Fruit fly (Drosophila melanogaster) whole organism, embryonic: ENCODE data around the gene CG42728.

ENCODE experiments used
- Aef1 ChIP-seq: fragments of 200-800 bp; sonication (Bioruptor generic); IDR thresholded peaks from 3 replicates; pipeline ENCODE4 v1.3.6; 2022; ENCODE audit warnings: missing biosample characterization, missing genetic modification characterization
- Antp ChIP-seq: fragments of 200-800 bp; sonication (Bioruptor generic); optimal IDR thresholded peaks from 3 replicates; lab custom pipeline; 2016; ENCODE audit warnings: missing biosample characterization, missing genetic modification characterization
- Atf6 ChIP-seq: fragments of 200-800 bp; sonication (Bioruptor generic); IDR thresholded peaks from 2 replicates; pipeline ENCODE4 v1.3.6; 2022; ENCODE audit warnings: missing biosample characterization, missing genetic modification characterization
- Bgb ChIP-seq: fragments of 200-800 bp; sonication (Bioruptor generic); IDR thresholded peaks from 2 replicates; pipeline ENCODE4 v1.3.6; 2022; ENCODE audit warnings: missing biosample characterization, missing genetic modification characterization; ENCODE audit not compliant: partially characterized antibody
- CG10267 ChIP-seq: fragments of 200-800 bp; sonication (Bioruptor generic); optimal IDR thresholded peaks from 2 replicates; lab custom pipeline; 2018; ENCODE audit warnings: missing biosample characterization, mild to moderate bottlenecking, missing genetic modification characterization, moderate library complexity
- CG11085 ChIP-seq: fragments of 200-800 bp; sonication (Bioruptor generic); IDR thresholded peaks from 2 replicates; pipeline ENCODE4 v1.3.6; 2022; ENCODE audit warnings: missing biosample characterization, missing genetic modification characterization
- CG11560 ChIP-seq: fragments of 200-800 bp; sonication (Bioruptor generic); IDR thresholded peaks from 3 replicates; pipeline ENCODE4 v1.3.6; 2022; ENCODE audit warnings: missing biosample characterization, missing genetic modification characterization
- CG12236 ChIP-seq: fragments of 200-800 bp; sonication (Bioruptor generic); optimal IDR thresholded peaks from 2 replicates; lab custom pipeline; 2016; ENCODE audit warnings: missing biosample characterization, missing genetic modification characterization
- CG12391 ChIP-seq: fragments of 200-800 bp; sonication (Bioruptor generic); optimal IDR thresholded peaks from 3 replicates; lab custom pipeline; 2018; ENCODE audit warnings: missing biosample characterization, mild to moderate bottlenecking, missing genetic modification characterization, moderate library complexity
- CG12659 ChIP-seq: fragments of 200-800 bp; sonication (Bioruptor generic); optimal IDR thresholded peaks from 3 replicates; lab custom pipeline; 2017; ENCODE audit warnings: mild to moderate bottlenecking, missing biosample characterization, missing genetic modification reagents, missing genetic modification characterization
- CG14710 ChIP-seq: fragments of 200-800 bp; sonication (Bioruptor generic); optimal IDR thresholded peaks from 3 replicates; lab custom pipeline; 2019; ENCODE audit warnings: missing biosample characterization, mild to moderate bottlenecking, missing genetic modification characterization, moderate library complexity
- CG14860 ChIP-seq: fragments of 200-800 bp; sonication (Bioruptor generic); IDR thresholded peaks from 3 replicates; pipeline ENCODE4 v1.3.6; 2022; ENCODE audit warnings: missing biosample characterization, missing genetic modification characterization; ENCODE audit not compliant: partially characterized antibody
- CG17385 ChIP-seq: fragments of 200-800 bp; sonication (Bioruptor generic); optimal IDR thresholded peaks from 3 replicates; lab custom pipeline; 2018; ENCODE audit warnings: missing biosample characterization, mild to moderate bottlenecking, missing genetic modification characterization
- CG2120 ChIP-seq: fragments of 200-800 bp; sonication (Bioruptor generic); optimal IDR thresholded peaks from 3 replicates; lab custom pipeline; 2016; ENCODE audit warnings: missing biosample characterization, missing genetic modification characterization
- CG33213 ChIP-seq: fragments of 200-800 bp; sonication (Bioruptor generic); optimal IDR thresholded peaks from 3 replicates; lab custom pipeline; 2016; ENCODE audit warnings: missing biosample characterization, missing genetic modification characterization
- CG4360 ChIP-seq: fragments of 200-800 bp; sonication (Bioruptor generic); IDR thresholded peaks from 2 replicates; pipeline ENCODE4 v1.3.6; 2022; ENCODE audit warnings: missing biosample characterization, missing genetic modification characterization
- CG7556 ChIP-seq: fragments of 200-800 bp; sonication (Bioruptor generic); optimal IDR thresholded peaks from 2 replicates; lab custom pipeline; 2017; ENCODE audit warnings: missing biosample characterization, mild to moderate bottlenecking, missing genetic modification characterization
- CG8290 ChIP-seq, 3 experiments: fragments of 200-800 bp; sonication (Bioruptor generic); optimal IDR thresholded peaks; 2 replicates each; lab custom pipeline; 2016 to 2019; ENCODE audit warnings: missing biosample characterization in 3 of 3, missing genetic modification characterization in 3 of 3, mild to moderate bottlenecking in 2 of 3, moderate library complexity in 1 of 3
- CG8478 ChIP-seq: fragments of >200 bp; optimal IDR thresholded peaks from 2 replicates; lab custom pipeline; 2018
- CoRest ChIP-seq: fragments of 200-800 bp; sonication (Bioruptor generic); optimal IDR thresholded peaks from 3 replicates; lab custom pipeline; 2018; ENCODE audit warnings: missing biosample characterization, mild to moderate bottlenecking, missing genetic modification characterization, moderate library complexity
- Dll ChIP-seq: fragments of 200-800 bp; sonication (Bioruptor generic); IDR thresholded peaks from 4 replicates; pipeline ENCODE4 v1.3.6; 2022; ENCODE audit warnings: missing biosample characterization, missing genetic modification characterization; ENCODE audit not compliant: partially characterized antibody
- Dref ChIP-seq: fragments of 200-800 bp; sonication (Bioruptor generic); IDR thresholded peaks from 2 replicates; pipeline ENCODE4 v1.3.6; 2022; ENCODE audit warnings: missing biosample characterization, missing genetic modification characterization
- Elba2 ChIP-seq: fragments of 200-800 bp; sonication (Bioruptor generic); optimal IDR thresholded peaks from 3 replicates; lab custom pipeline; 2016; ENCODE audit warnings: missing biosample characterization, missing genetic modification characterization
- Ets97D ChIP-seq: fragments of 200-800 bp; sonication (Bioruptor generic); optimal IDR thresholded peaks from 3 replicates; lab custom pipeline; 2016; ENCODE audit warnings: missing biosample characterization, missing genetic modification characterization
- H15 ChIP-seq: fragments of 200-800 bp; sonication (Bioruptor generic); IDR thresholded peaks from 3 replicates; pipeline ENCODE4 v1.3.6; 2022; ENCODE audit warnings: missing biosample characterization, missing genetic modification characterization
- MBD-R2 ChIP-seq: fragments of 200-800 bp; sonication (Bioruptor generic); IDR thresholded peaks from 2 replicates; pipeline ENCODE4 v1.3.6; 2022; ENCODE audit warnings: missing biosample characterization, missing genetic modification characterization
- MESR4 ChIP-seq: fragments of 200-800 bp; sonication (Bioruptor generic); optimal IDR thresholded peaks from 2 replicates; lab custom pipeline; 2018; ENCODE audit warnings: missing biosample characterization, mild to moderate bottlenecking, missing genetic modification characterization, moderate library complexity
- Nf-YC ChIP-seq: fragments of 200-800 bp; optimal IDR thresholded peaks from 3 replicates; lab custom pipeline; 2019; ENCODE audit warnings: missing biosample characterization, mild to moderate bottlenecking, missing genetic modification characterization, moderate library complexity
- Pdp1 ChIP-seq, 2 experiments: fragments of 200-800 bp; sonication (Bioruptor generic); optimal IDR thresholded peaks; 3 replicates each; lab custom pipeline; 2016; ENCODE audit warnings: missing biosample characterization in 2 of 2, missing genetic modification characterization in 2 of 2, mild to moderate bottlenecking in 1 of 2, moderate library complexity in 1 of 2
- Scr ChIP-seq: fragments of 200-800 bp; sonication (Bioruptor generic); IDR thresholded peaks from 2 replicates; pipeline ENCODE4 v1.3.6; 2022; ENCODE audit warnings: missing biosample characterization, missing genetic modification characterization; ENCODE audit not compliant: partially characterized antibody
- Sin3A ChIP-seq: fragments of >200 bp; optimal IDR thresholded peaks from 2 replicates; lab custom pipeline; 2018
- Six4 ChIP-seq: fragments of 200-800 bp; sonication (Bioruptor generic); optimal IDR thresholded peaks from 2 replicates; lab custom pipeline; 2016; ENCODE audit warnings: missing biosample characterization, missing genetic modification characterization
- Sry-β ChIP-seq: fragments of 200-800 bp; sonication (Bioruptor generic); optimal IDR thresholded peaks from 2 replicates; lab custom pipeline; 2018; ENCODE audit warnings: missing biosample characterization, mild to moderate bottlenecking, missing genetic modification characterization, moderate library complexity
- Sry-δ ChIP-seq: fragments of 200-800 bp; sonication (Bioruptor generic); optimal IDR thresholded peaks from 2 replicates; lab custom pipeline; 2016; ENCODE audit warnings: missing biosample characterization, missing genetic modification characterization
- Taf1 ChIP-seq: fragments of 200-800 bp; sonication (Bioruptor generic); IDR thresholded peaks from 2 replicates; pipeline ENCODE4 v1.3.6; 2022; ENCODE audit warnings: missing biosample characterization, missing genetic modification characterization
- YL-1 ChIP-seq: fragments of 200-800 bp; sonication (Bioruptor generic); optimal IDR thresholded peaks from 3 replicates; lab custom pipeline; 2017; ENCODE audit warnings: missing biosample characterization, mild to moderate bottlenecking, missing genetic modification characterization
- chinmo ChIP-seq: fragments of 200-800 bp; sonication (Bioruptor generic); IDR thresholded peaks from 4 replicates; pipeline ENCODE4 v1.3.6; 2022; ENCODE audit warnings: missing biosample characterization, missing genetic modification characterization; ENCODE audit not compliant: partially characterized antibody
- crc ChIP-seq: fragments of 200-800 bp; sonication (Bioruptor generic); optimal IDR thresholded peaks from 2 replicates; lab custom pipeline; 2016; ENCODE audit warnings: missing biosample characterization, missing genetic modification characterization
- fru ChIP-seq: fragments of >200 bp; optimal IDR thresholded peaks from 2 replicates; lab custom pipeline; 2017
- gem ChIP-seq: fragments of 200-800 bp; sonication (Bioruptor generic); optimal IDR thresholded peaks from 2 replicates; lab custom pipeline; 2019; ENCODE audit warnings: missing biosample characterization, mild to moderate bottlenecking, missing genetic modification characterization, moderate library complexity
- gsb ChIP-seq: fragments of 200-800 bp; sonication (Bioruptor generic); IDR thresholded peaks from 2 replicates; pipeline ENCODE4 v1.3.6; 2022; ENCODE audit warnings: missing biosample characterization, missing genetic modification characterization
- her ChIP-seq: fragments of 200-800 bp; sonication (Bioruptor generic); optimal IDR thresholded peaks from 2 replicates; lab custom pipeline; 2016; ENCODE audit warnings: missing biosample characterization, missing genetic modification characterization
- jumu ChIP-seq: fragments of 200-800 bp; sonication (Bioruptor generic); optimal IDR thresholded peaks from 3 replicates; lab custom pipeline; 2016; ENCODE audit warnings: missing biosample characterization, missing genetic modification characterization
- lbe ChIP-seq: fragments of 200-800 bp; sonication (Bioruptor generic); optimal IDR thresholded peaks from 2 replicates; lab custom pipeline; 2016; ENCODE audit warnings: missing biosample characterization, mild to moderate bottlenecking, missing genetic modification characterization
- phol ChIP-seq: fragments of 200-800 bp; sonication (Bioruptor generic); optimal IDR thresholded peaks from 3 replicates; lab custom pipeline; 2018; ENCODE audit warnings: missing biosample characterization, mild to moderate bottlenecking, missing genetic modification characterization, moderate library complexity
- pnt ChIP-seq: fragments of 200-800 bp; sonication (Bioruptor generic); optimal IDR thresholded peaks from 3 replicates; lab custom pipeline; 2016; ENCODE audit warnings: missing biosample characterization, missing genetic modification characterization
- sob ChIP-seq: fragments of 200-800 bp; sonication (Bioruptor generic); IDR thresholded peaks from 2 replicates; pipeline ENCODE4 v1.3.6; 2022; ENCODE audit warnings: missing biosample characterization, missing genetic modification characterization
- trem ChIP-seq: fragments of 200-800 bp; optimal IDR thresholded peaks from 3 replicates; lab custom pipeline; 2019; ENCODE audit warnings: missing biosample characterization, mild to moderate bottlenecking, missing genetic modification characterization, moderate library complexity
- unc-4 ChIP-seq: fragments of 200-800 bp; sonication (Bioruptor generic); IDR thresholded peaks from 2 replicates; pipeline ENCODE4 v1.3.6; 2022; ENCODE audit warnings: missing biosample characterization, missing genetic modification characterization; ENCODE audit not compliant: partially characterized antibody
- zen ChIP-seq: fragments of 200-800 bp; sonication (Bioruptor generic); optimal IDR thresholded peaks from 3 replicates; lab custom pipeline; 2018; ENCODE audit warnings: missing biosample characterization, mild to moderate bottlenecking, missing genetic modification characterization, moderate library complexity

The CG42728 gene

dm6 chr3L:15565829-15566433, 37.9 kb upstream of the CG42728 start, which contains the start of gene dop (continued):
- TF ChIP-seq zen: no peak
- TF ChIP-seq YL-1 (GFP tag; lab: Kevin White, UChicago): peak; percentile 24
- TF ChIP-seq her (GFP tag; lab: Kevin White, UChicago): peak; percentile 35
- TF ChIP-seq CG12236 (GFP tag; lab: Kevin White, UChicago): no peak
- TF ChIP-seq Atf6 (GFP tag; lab: Robert Waterston, UW): peak; percentile 11; the same call in 1 of the 2 replicates
- peak in 1 of 2 experiments; percentile 90 for TF ChIP-seq Pdp1 (GFP tag; optimal IDR thresholded peaks at IDR 0.05; lab: Kevin White, UChicago)
- peak; percentile 45 for TF ChIP-seq CG12391 (tag; lab: Kevin White, UChicago)
- no peak for TF ChIP-seq lbe (GFP tag; lab: Kevin White, UChicago)
- peak; percentile 94 for TF ChIP-seq CG4360 (GFP tag; lab: Robert Waterston, UW)
- TF ChIP-seq crc (GFP tag; lab: Kevin White, UChicago): no peak
- no peak for TF ChIP-seq gsb (GFP tag; lab: Robert Waterston, UW)
- peak; percentile 34 for TF ChIP-seq CG12659 (GFP tag; lab: Kevin White, UChicago)
- TF ChIP-seq Six4 (GFP tag; lab: Kevin White, UChicago): no peak
- TF ChIP-seq Ets97D (GFP tag; lab: Kevin White, UChicago): peak; percentile 56
- no peak for TF ChIP-seq CG7556
- TF ChIP-seq Sry-β (GFP tag; lab: Kevin White, UChicago): peak; percentile 27
- TF ChIP-seq CG2120 (GFP tag; lab: Kevin White, UChicago): peak; percentile 35
- TF ChIP-seq Antp: peak; percentile 29
- no peak for TF ChIP-seq fru (lab: Kevin White, UChicago)
- TF ChIP-seq CG10267 (tag; lab: Kevin White, UChicago): peak; percentile 54
- peak; percentile 33 for TF ChIP-seq gem (tag; lab: Kevin White, UChicago)
- TF ChIP-seq CoRest: peak; percentile 33
- peak; percentile 89 for TF ChIP-seq Elba2
- TF ChIP-seq sob (GFP tag; lab: Robert Waterston, UW): no peak
- TF ChIP-seq MESR4 (GFP tag; lab: Kevin White, UChicago): peak; percentile 84
- TF ChIP-seq phol (tag; lab: Kevin White, UChicago): peak; percentile 43
- peak; percentile 29 for TF ChIP-seq pnt (GFP tag; lab: Kevin White, UChicago)
- TF ChIP-seq trem (tag; lab: Kevin White, UChicago): peak; percentile 59
- TF ChIP-seq CG11560 (tag; lab: Robert Waterston, UW): no peak
- TF ChIP-seq unc-4 (GFP tag; lab: Robert Waterston, UW): peak; percentile 70
- TF ChIP-seq CG14710: peak; percentile 61
- no peak for TF ChIP-seq Nf-YC
- peak; percentile 38; the same call in 1 of the 3 replicates for TF ChIP-seq Aef1 (GFP tag; lab: Robert Waterston, UW)
- peak; percentile 34 for TF ChIP-seq CG33213
- peak; percentile 64; the same call in 1 of the 2 replicates for TF ChIP-seq Bgb
- no peak for TF ChIP-seq H15 (GFP tag; lab: Robert Waterston, UW)
- peak; percentile 26 for TF ChIP-seq jumu (GFP tag; lab: Kevin White, UChicago)
- TF ChIP-seq CG8478: peak; percentile 90
- peak; percentile 95 for TF ChIP-seq Sry-δ (GFP tag; lab: Kevin White, UChicago)
- TF ChIP-seq CG14860 (GFP tag; lab: Robert Waterston, UW): peak; percentile 59
- TF ChIP-seq CG11085 (GFP tag; lab: Robert Waterston, UW): no peak
- TF ChIP-seq Dll (GFP tag; lab: Robert Waterston, UW): peak; percentile 72
- 0 out of 4 replicates have a peak, but pooled peaks have one; percentile 25 for TF ChIP-seq chinmo
- no peak for TF ChIP-seq Taf1 (GFP tag; lab: Robert Waterston, UW)
- TF ChIP-seq Dref (GFP tag; lab: Robert Waterston, UW): peak; percentile 73
- TF ChIP-seq Sin3A (lab: Kevin White, UChicago): peak; percentile 55
- TF ChIP-seq CG17385 (GFP tag; lab: Kevin White, UChicago): no peak
- TF ChIP-seq MBD-R2 (GFP tag; lab: Robert Waterston, UW): peak; percentile 24; the same call in 1 of the 2 replicates
- TF ChIP-seq Scr: peak; percentile 71
- peak; percentile 3 for TF ChIP-seq CG8290 (GFP tag; optimal IDR thresholded peaks at IDR 0.05; lab: Kevin White, UChicago)
- peak in 1 of 2 experiments; percentile 40 for TF ChIP-seq CG8290 (tag; optimal IDR thresholded peaks at IDR 0.05; lab: Kevin White, UChicago)
